Worm (Caenorhabditis elegans) whole organism, L4/young adult: ENCODE data around the gene ZK1098.2.

Experiments
- W03F9.2 ChIP-seq: fragments of 150-350 bp; optimal IDR thresholded peaks from 2 replicates; lab custom pipeline; 2014; ENCODE audit warnings: missing biosample characterization, missing genetic modification characterization
- dao-5 ChIP-seq: sonication (generic microtip); optimal IDR thresholded peaks from 2 replicates; lab custom pipeline; 2016; ENCODE audit warnings: missing genotype, missing genetic modification characterization, moderate library complexity, missing compliant biosample characterization
- him-1 ChIP-seq: sonication (generic microtip); optimal IDR thresholded peaks from 2 replicates; lab custom pipeline; 2016; ENCODE audit warnings: missing genotype, missing genetic modification reagents, missing genetic modification characterization, missing compliant biosample characterization

DNA sequence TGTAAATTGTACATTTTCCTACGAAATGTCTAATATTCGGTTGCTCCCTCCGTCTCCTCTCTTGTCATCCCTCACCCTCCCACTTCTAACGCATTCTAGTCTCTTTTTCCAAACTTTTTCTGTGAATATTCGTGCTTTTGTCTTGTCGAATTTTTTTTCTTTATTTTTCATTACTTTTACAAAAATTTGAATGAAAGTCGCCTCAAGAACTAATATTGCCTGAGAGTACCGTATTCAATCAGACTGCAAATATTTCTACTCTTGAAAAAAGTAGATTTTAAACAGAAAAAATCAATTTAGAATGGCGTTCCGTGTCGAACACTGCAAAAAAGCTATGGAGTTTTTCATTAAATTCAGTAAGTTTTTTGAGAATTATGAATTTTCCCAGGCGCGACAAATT lies 27.3 kb downstream of the ZK1098.2 start, which contains the start of gene ZK1098.11:
- TF ChIP-seq him-1 (tag; lab: Kevin White, UChicago) (no peak), dao-5 (tag; lab: Kevin White, UChicago) (no peak), W03F9.2 (tag; lab: Kevin White, UChicago) (no peak)
